Fruit fly (Drosophila melanogaster) whole organism: ENCODE measurements around the gene Ptth.

Source experiments
- CG8478 ChIP-seq: fragments of >200 bp; optimal IDR thresholded peaks from 2 replicates; lab custom pipeline; 2018; ENCODE audit warnings: inconsistent platforms
- Dll ChIP-seq: fragments of >200 bp; optimal IDR thresholded peaks from 2 replicates; lab custom pipeline; 2017
- EcR ChIP-seq, 2 experiments: fragments of >200 bp; optimal IDR thresholded peaks; 2 replicates each; lab custom pipeline; 2017; ENCODE audit warnings: missing biosample characterization in 2 of 2, missing genetic modification characterization in 2 of 2, missing genetic modification reagents in 2 of 2
- pan ChIP-seq: fragments of >200 bp; optimal IDR thresholded peaks from 2 replicates; lab custom pipeline; 2017
- psq ChIP-seq: fragments of >200 bp; optimal IDR thresholded peaks from 2 replicates; lab custom pipeline; 2017
- usp ChIP-seq: fragments of >200 bp; optimal IDR thresholded peaks from 2 replicates; lab custom pipeline; 2017; ENCODE audit warnings: missing biosample characterization, missing genetic modification characterization, mixed read lengths

dm6 chr2L:563769-564550 is 12.7 kb downstream of the Ptth start, which contains the start of the genes uncNacbeta and CG2794:
- TF ChIP-seq EcR (GFP tag; optimal IDR thresholded peaks at IDR 0.05; lab: Kevin White, UChicago), result no peak
- no peak for TF ChIP-seq Dll (lab: Kevin White, UChicago)
- no peak for TF ChIP-seq psq
- TF ChIP-seq usp (GFP tag; lab: Kevin White, UChicago), result no peak
- no peak for TF ChIP-seq CG8478 (lab: Kevin White, UChicago)
- TF ChIP-seq pan (lab: Kevin White, UChicago), result no peak
